Fruit fly (Drosophila melanogaster) whole organism, embryonic: Measurements from ENCODE around the gene CG33640.

ENCODE experiments used
- B-H2 ChIP-seq: fragments of 200-800 bp; sonication (Bioruptor generic); optimal IDR thresholded peaks from 2 replicates; lab custom pipeline; 2018; ENCODE audit warnings: missing biosample characterization, mild to moderate bottlenecking, missing genetic modification characterization
- CG10147 ChIP-seq: fragments of 200-800 bp; sonication (Bioruptor generic); optimal IDR thresholded peaks from 2 replicates; lab custom pipeline; 2019; ENCODE audit warnings: missing biosample characterization, mild to moderate bottlenecking, missing genetic modification characterization, moderate library complexity
- CG10654 ChIP-seq: fragments of 200-800 bp; sonication (Bioruptor generic); optimal IDR thresholded peaks from 2 replicates; lab custom pipeline; 2016; ENCODE audit warnings: missing biosample characterization, missing genetic modification characterization
- CG16813 ChIP-seq: fragments of 200-800 bp; sonication (Bioruptor generic); IDR thresholded peaks from 3 replicates; pipeline ENCODE4 v1.3.6; 2022; ENCODE audit warnings: missing biosample characterization, missing genetic modification characterization; ENCODE audit not compliant: partially characterized antibody
- CG17568 ChIP-seq: fragments of 200-800 bp; sonication (Bioruptor generic); optimal IDR thresholded peaks from 2 replicates; lab custom pipeline; 2018; ENCODE audit warnings: missing biosample characterization, mild to moderate bottlenecking, missing genetic modification characterization, moderate library complexity
- CG17612 ChIP-seq: fragments of 200-800 bp; sonication (Bioruptor generic); IDR thresholded peaks from 2 replicates; pipeline ENCODE4 v1.3.6; 2022; ENCODE audit warnings: missing biosample characterization, missing genetic modification characterization
- CG4360 ChIP-seq: fragments of 200-800 bp; sonication (Bioruptor generic); IDR thresholded peaks from 2 replicates; pipeline ENCODE4 v1.3.6; 2022; ENCODE audit warnings: missing biosample characterization, missing genetic modification characterization
- CG4404 ChIP-seq: fragments of 200-800 bp; sonication (Bioruptor generic); IDR thresholded peaks from 2 replicates; pipeline ENCODE4 v1.3.6; 2022; ENCODE audit warnings: missing biosample characterization, missing genetic modification characterization
- CG7745 ChIP-seq: fragments of 200-800 bp; sonication (Bioruptor generic); optimal IDR thresholded peaks from 2 replicates; lab custom pipeline; 2018; ENCODE audit warnings: missing biosample characterization, mild to moderate bottlenecking, missing genetic modification characterization, moderate library complexity
- CG7839 ChIP-seq: fragments of 200-800 bp; sonication (Bioruptor generic); optimal IDR thresholded peaks from 3 replicates; lab custom pipeline; 2018; ENCODE audit warnings: missing biosample characterization, mild to moderate bottlenecking, missing genetic modification characterization, moderate library complexity
- CG9609 ChIP-seq: fragments of 200-800 bp; sonication (Bioruptor generic); optimal IDR thresholded peaks from 3 replicates; lab custom pipeline; 2016; ENCODE audit warnings: missing biosample characterization, missing genetic modification characterization
- Dad ChIP-seq: fragments of 200-800 bp; sonication (Bioruptor generic); optimal IDR thresholded peaks from 3 replicates; lab custom pipeline; 2016; ENCODE audit warnings: missing biosample characterization, missing genetic modification characterization
- Deaf1 ChIP-seq: fragments of 200-800 bp; optimal IDR thresholded peaks from 3 replicates; lab custom pipeline; 2019; ENCODE audit warnings: missing biosample characterization, mild to moderate bottlenecking, missing genetic modification characterization, moderate library complexity
- Dek ChIP-seq: fragments of 200-800 bp; sonication (Bioruptor generic); optimal IDR thresholded peaks from 3 replicates; lab custom pipeline; 2019; ENCODE audit warnings: missing biosample characterization, mild to moderate bottlenecking, missing genetic modification characterization, moderate library complexity
- Dfd ChIP-seq, 2 experiments: fragments of >200 bp; optimal IDR thresholded peaks; 2 replicates each; lab custom pipeline; 2017; ENCODE audit warnings: missing biosample characterization in 2 of 2, missing genetic modification characterization in 2 of 2
- Dref ChIP-seq: fragments of 200-800 bp; sonication (Bioruptor generic); IDR thresholded peaks from 2 replicates; pipeline ENCODE4 v1.3.6; 2022; ENCODE audit warnings: missing biosample characterization, missing genetic modification characterization
- E2f1 ChIP-seq: fragments of 200-800 bp; sonication (Bioruptor generic); IDR thresholded peaks from 2 replicates; pipeline ENCODE4 v1.3.6; 2022; ENCODE audit warnings: missing biosample characterization, missing genetic modification characterization
- HHEX ChIP-seq: fragments of 200-800 bp; sonication (Bioruptor generic); optimal IDR thresholded peaks from 3 replicates; lab custom pipeline; 2017; ENCODE audit warnings: missing biosample characterization, mild to moderate bottlenecking, missing genetic modification characterization, missing genetic modification reagents
- HmgZ ChIP-seq: fragments of 200-800 bp; sonication (Bioruptor generic); optimal IDR thresholded peaks from 2 replicates; lab custom pipeline; 2018; ENCODE audit warnings: missing biosample characterization, mild to moderate bottlenecking, missing genetic modification characterization
- Hmr ChIP-seq: fragments of 200-800 bp; sonication (Bioruptor generic); optimal IDR thresholded peaks from 3 replicates; lab custom pipeline; 2017; ENCODE audit warnings: mild to moderate bottlenecking, missing biosample characterization, missing genetic modification reagents, missing genetic modification characterization
- Hr51 ChIP-seq, 2 experiments: fragments of 200-800 bp; sonication (Bioruptor generic); optimal IDR thresholded peaks; 2 replicates in 1 of 2; 3 replicates in 1 of 2; lab custom pipeline; 2016 to 2018; ENCODE audit warnings: missing biosample characterization in 2 of 2, missing genetic modification characterization in 2 of 2, mild to moderate bottlenecking in 1 of 2, moderate library complexity in 1 of 2
- Mes4 ChIP-seq: fragments of 200-800 bp; sonication (Bioruptor generic); optimal IDR thresholded peaks from 2 replicates; lab custom pipeline; 2016; ENCODE audit warnings: missing biosample characterization, missing genetic modification characterization
- NFAT ChIP-seq: fragments of 200-800 bp; sonication (Bioruptor generic); IDR thresholded peaks from 2 replicates; pipeline ENCODE4 v1.3.6; 2022; ENCODE audit warnings: missing biosample characterization, missing genetic modification characterization
- Rfx ChIP-seq: fragments of 200-800 bp; sonication (Bioruptor generic); IDR thresholded peaks from 2 replicates; pipeline ENCODE4 v1.3.6; 2022; ENCODE audit warnings: missing biosample characterization, missing genetic modification characterization
- Rx ChIP-seq: fragments of 200-800 bp; sonication (Bioruptor generic); IDR thresholded peaks from 2 replicates; pipeline ENCODE4 v1.3.6; 2022; ENCODE audit warnings: missing biosample characterization, missing genetic modification characterization
- ac ChIP-seq: fragments of 200-800 bp; sonication (Bioruptor generic); optimal IDR thresholded peaks from 3 replicates; lab custom pipeline; 2017; ENCODE audit warnings: missing biosample characterization, mild to moderate bottlenecking, missing genetic modification characterization
- bowl ChIP-seq: fragments of 200-800 bp; sonication (Bioruptor generic); IDR thresholded peaks from 2 replicates; pipeline ENCODE4 v1.3.6; 2022; ENCODE audit warnings: missing biosample characterization, missing genetic modification characterization
- bsh ChIP-seq, 2 experiments: fragments of 200-800 bp; sonication (Bioruptor generic); optimal IDR thresholded peaks; 2 replicates each; lab custom pipeline; 2017 to 2018; ENCODE audit warnings: mild to moderate bottlenecking in 2 of 2, missing biosample characterization in 2 of 2, missing genetic modification characterization in 2 of 2, moderate library complexity in 1 of 2
- btn ChIP-seq: fragments of 200-800 bp; sonication (Bioruptor generic); optimal IDR thresholded peaks from 2 replicates; lab custom pipeline; 2016; ENCODE audit warnings: missing biosample characterization, missing genetic modification characterization
- chm ChIP-seq: fragments of 200-800 bp; sonication (Bioruptor generic); IDR thresholded peaks from 2 replicates; pipeline ENCODE4 v1.3.6; 2022; ENCODE audit warnings: missing biosample characterization, missing genetic modification characterization
- dmrt11E ChIP-seq: fragments of 200-800 bp; sonication (Bioruptor generic); optimal IDR thresholded peaks from 3 replicates; lab custom pipeline; 2018; ENCODE audit warnings: missing biosample characterization, mild to moderate bottlenecking, missing genetic modification characterization, moderate library complexity
- dpn ChIP-seq, 2 experiments: fragments of 200-800 bp; sonication (Bioruptor generic); optimal IDR thresholded peaks; 3 replicates each; lab custom pipeline; 2016; ENCODE audit warnings: missing biosample characterization in 2 of 2, missing genetic modification characterization in 2 of 2
- eyg ChIP-seq: fragments of 200-800 bp; sonication (Bioruptor generic); optimal IDR thresholded peaks from 3 replicates; lab custom pipeline; 2016; ENCODE audit warnings: missing biosample characterization, missing genetic modification characterization
- fd64A ChIP-seq: fragments of 200-800 bp; sonication (Bioruptor generic); optimal IDR thresholded peaks from 3 replicates; lab custom pipeline; 2018; ENCODE audit warnings: missing biosample characterization, mild to moderate bottlenecking, missing genetic modification characterization
- hth ChIP-seq: fragments of >200 bp; optimal IDR thresholded peaks from 2 replicates; lab custom pipeline; 2017; ENCODE audit warnings: inconsistent platforms
- inv ChIP-seq: fragments of 200-800 bp; sonication (Bioruptor generic); IDR thresholded peaks from 2 replicates; pipeline ENCODE4 v1.3.6; 2022; ENCODE audit warnings: missing biosample characterization, missing genetic modification characterization; ENCODE audit not compliant: partially characterized antibody
- jing ChIP-seq: fragments of 200-800 bp; sonication (Bioruptor generic); optimal IDR thresholded peaks from 2 replicates; lab custom pipeline; 2018; ENCODE audit warnings: missing biosample characterization, mild to moderate bottlenecking, missing genetic modification characterization
- knrl ChIP-seq: fragments of 200-800 bp; sonication (Bioruptor generic); IDR thresholded peaks from 3 replicates; pipeline ENCODE4 v1.3.6; 2022; ENCODE audit warnings: missing biosample characterization, missing genetic modification characterization; ENCODE audit not compliant: partially characterized antibody
- maf-S ChIP-seq: fragments of 200-800 bp; sonication (Bioruptor generic); optimal IDR thresholded peaks from 2 replicates; lab custom pipeline; 2016; ENCODE audit warnings: missing biosample characterization, missing genetic modification characterization
- peb ChIP-seq: fragments of 200-800 bp; sonication (Bioruptor generic); IDR thresholded peaks from 2 replicates; pipeline ENCODE4 v1.3.6; 2022; ENCODE audit warnings: missing biosample characterization, missing genetic modification characterization
- pum ChIP-seq: fragments of 200-800 bp; sonication (Bioruptor generic); optimal IDR thresholded peaks from 2 replicates; lab custom pipeline; 2016; ENCODE audit warnings: missing biosample characterization, missing genetic modification characterization
- pzg ChIP-seq: fragments of 200-800 bp; sonication (Bioruptor generic); optimal IDR thresholded peaks from 3 replicates; lab custom pipeline; 2018; ENCODE audit warnings: missing biosample characterization, mild to moderate bottlenecking, missing genetic modification characterization, moderate library complexity
- sima ChIP-seq: fragments of 200-800 bp; sonication (Bioruptor generic); optimal IDR thresholded peaks from 2 replicates; lab custom pipeline; 2016; ENCODE audit warnings: missing biosample characterization, missing genetic modification characterization
- sisA ChIP-seq: fragments of 200-800 bp; sonication (Bioruptor generic); IDR thresholded peaks from 2 replicates; pipeline ENCODE4 v1.3.6; 2022; ENCODE audit warnings: missing biosample characterization, missing genetic modification characterization
- sna ChIP-seq: fragments of 200-800 bp; sonication (Bioruptor generic); IDR thresholded peaks from 2 replicates; pipeline ENCODE4 v1.3.6; 2022; ENCODE audit warnings: missing biosample characterization, missing genetic modification characterization; ENCODE audit not compliant: partially characterized antibody
- sr ChIP-seq: fragments of 200-800 bp; sonication (Bioruptor generic); IDR thresholded peaks from 3 replicates; pipeline ENCODE4 v1.3.6; 2022; ENCODE audit warnings: missing biosample characterization, missing genetic modification characterization
- ttk ChIP-seq: fragments of 200-800 bp; sonication (Bioruptor generic); IDR thresholded peaks from 2 replicates; pipeline ENCODE4 v2.1.2; 2022; ENCODE audit warnings: missing biosample characterization, missing genetic modification characterization
- zfh2 ChIP-seq: fragments of 200-800 bp; sonication (Bioruptor generic); optimal IDR thresholded peaks from 2 replicates; lab custom pipeline; 2016; ENCODE audit warnings: missing biosample characterization, missing genetic modification characterization

The CG33640 gene

dm6 chr2L:13513331-13514261, 14.0 kb upstream of the CG33640 start (continued):
- TF ChIP-seq CG10654 (GFP tag; lab: Kevin White, UChicago), result peak; percentile 27
- TF ChIP-seq Dref (GFP tag; lab: Robert Waterston, UW), result no peak; the same call in 1 of the 2 replicates
- peak; percentile 74 for TF ChIP-seq Deaf1 (tag; lab: Kevin White, UChicago)
- TF ChIP-seq peb (GFP tag; lab: Robert Waterston, UW), result no peak
- no peak for TF ChIP-seq fd64A (GFP tag; lab: Kevin White, UChicago)
- peak; percentile 87 for TF ChIP-seq Rfx (GFP tag; lab: Robert Waterston, UW)
- TF ChIP-seq bsh (GFP tag; optimal IDR thresholded peaks at IDR 0.05; lab: Kevin White, UChicago), result peak in 1 of 2 experiments; percentile 58
- peak in 1 of 2 experiments; percentile 53 for TF ChIP-seq Hr51 (GFP tag; optimal IDR thresholded peaks at IDR 0.05; lab: Kevin White, UChicago)
- TF ChIP-seq CG16813, result no peak
- TF ChIP-seq chm (GFP tag; lab: Robert Waterston, UW), result no peak; the same call in none of the 2 replicates
- no peak for TF ChIP-seq jing
- no peak for TF ChIP-seq CG4360 (GFP tag; lab: Robert Waterston, UW)
- TF ChIP-seq maf-S (GFP tag; lab: Kevin White, UChicago), result peak; percentile 42
- TF ChIP-seq CG17612 (GFP tag; lab: Robert Waterston, UW), result peak; percentile 56
- TF ChIP-seq sisA (GFP tag; lab: Robert Waterston, UW), result peak; percentile 68
- TF ChIP-seq knrl (GFP tag; lab: Robert Waterston, UW), result no peak
- peak; percentile 74 for TF ChIP-seq HHEX
- no peak for TF ChIP-seq inv (GFP tag; lab: Robert Waterston, UW)
- TF ChIP-seq ac, result no peak
- 0 out of 2 replicates have a peak, but pooled peaks have one; percentile 45 for TF ChIP-seq sna (GFP tag; lab: Robert Waterston, UW)
- no peak for TF ChIP-seq bowl (GFP tag; lab: Robert Waterston, UW)
- TF ChIP-seq CG4404 (GFP tag; lab: Robert Waterston, UW), result peak; percentile 27; the same call in 1 of the 2 replicates
- TF ChIP-seq Hmr (GFP tag; lab: Kevin White, UChicago), result peak; percentile 47
- TF ChIP-seq B-H2, result peak; percentile 42
- peak; percentile 69 to 73 for TF ChIP-seq dpn (GFP tag; optimal IDR thresholded peaks at IDR 0.05; lab: Kevin White, UChicago)
- no peak for TF ChIP-seq CG7745 (tag; lab: Kevin White, UChicago)
- peak; percentile 77 for TF ChIP-seq NFAT (GFP tag; lab: Robert Waterston, UW)
- TF ChIP-seq pum, result peak; percentile 66
- TF ChIP-seq Dad (GFP tag; lab: Kevin White, UChicago), result peak; percentile 24
- no peak for TF ChIP-seq Dek (tag; lab: Kevin White, UChicago)
- TF ChIP-seq Mes4 (GFP tag; lab: Kevin White, UChicago), result peak; percentile 23
- TF ChIP-seq Dfd (GFP tag; optimal IDR thresholded peaks at IDR 0.05; lab: Kevin White, UChicago), result no peak
- TF ChIP-seq eyg (GFP tag; lab: Kevin White, UChicago), result no peak
- peak; percentile 66 for TF ChIP-seq ttk (GFP tag; lab: Robert Waterston, UW)
- TF ChIP-seq zfh2 (GFP tag; lab: Kevin White, UChicago), result peak; percentile 65
- no peak for TF ChIP-seq pzg (GFP tag; lab: Kevin White, UChicago)
- no peak for TF ChIP-seq hth (lab: Kevin White, UChicago)
- peak; percentile 55 for TF ChIP-seq Rx (GFP tag; lab: Robert Waterston, UW)
- peak; percentile 54 for TF ChIP-seq CG9609 (GFP tag; lab: Kevin White, UChicago)
- peak; percentile 54 for TF ChIP-seq E2f1
- peak; percentile 21 for TF ChIP-seq HmgZ (tag; lab: Kevin White, UChicago)
- peak; percentile 35 for TF ChIP-seq CG17568 (GFP tag; lab: Kevin White, UChicago)
- peak; percentile 7 for TF ChIP-seq sima (GFP tag; lab: Kevin White, UChicago)
- no peak for TF ChIP-seq sr
- peak; percentile 14 for TF ChIP-seq CG10147 (GFP tag; lab: Kevin White, UChicago)
- peak; percentile 31 for TF ChIP-seq dmrt11E (tag; lab: Kevin White, UChicago)
- TF ChIP-seq btn (GFP tag; lab: Kevin White, UChicago), result no peak
- TF ChIP-seq CG7839 (tag; lab: Kevin White, UChicago), result peak; percentile 60
